Worm (Caenorhabditis elegans) whole organism, L4/young adult: ENCODE data around the gene F54B11.11.

Experiments
- W03F9.2 ChIP-seq: fragments of 150-350 bp; optimal IDR thresholded peaks from 2 replicates; lab custom pipeline; 2014; ENCODE audit warnings: missing biosample characterization, missing genetic modification characterization
- dao-5 ChIP-seq: sonication (generic microtip); optimal IDR thresholded peaks from 2 replicates; lab custom pipeline; 2016; ENCODE audit warnings: missing genotype, missing genetic modification characterization, moderate library complexity, missing compliant biosample characterization
- him-1 ChIP-seq: sonication (generic microtip); optimal IDR thresholded peaks from 2 replicates; lab custom pipeline; 2016; ENCODE audit warnings: missing genotype, missing genetic modification reagents, missing genetic modification characterization, missing compliant biosample characterization

DNA sequence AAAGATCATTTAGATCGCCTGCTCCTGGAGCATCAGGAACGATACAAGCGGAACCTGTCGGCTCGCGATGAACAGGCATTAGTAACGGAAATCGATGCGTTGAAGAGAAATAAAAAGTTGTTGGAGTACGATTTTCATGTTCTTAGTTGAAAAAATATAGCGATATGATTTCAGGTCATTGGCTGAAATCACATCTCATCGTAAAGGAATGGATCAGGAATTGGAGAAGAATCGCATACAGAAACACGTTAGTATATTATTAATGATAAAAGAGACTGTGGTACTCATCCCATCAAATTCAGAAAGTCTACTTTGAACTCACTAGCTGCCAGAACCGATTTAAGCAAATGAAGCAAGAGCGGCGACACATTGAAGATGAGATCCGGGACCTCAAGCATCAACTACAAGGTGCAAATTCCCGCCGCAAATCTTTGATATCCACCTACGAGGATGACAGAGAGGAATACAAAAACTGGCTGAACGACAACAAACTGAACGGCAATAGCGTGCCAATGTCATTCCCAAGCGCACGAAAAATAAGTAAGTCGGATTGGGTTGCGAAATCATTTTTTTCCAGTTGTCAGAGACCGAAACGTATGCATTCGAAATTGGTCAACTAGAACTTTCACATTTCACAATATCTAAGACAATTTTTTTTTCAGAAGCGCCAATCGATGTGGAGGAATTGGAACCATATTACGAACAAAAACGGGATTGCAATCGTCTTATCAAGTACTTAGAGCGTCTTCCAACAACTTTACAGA is 48.4 kb upstream of the F54B11.11 start:
- TF ChIP-seq W03F9.2 (tag; lab: Kevin White, UChicago) (no peak), him-1 (no peak), dao-5 (no peak)
